Fruit fly (Drosophila melanogaster) whole organism, embryonic: ENCODE results near the gene loaf.

ENCODE experiments used
- Atf-2 ChIP-seq: fragments of 200-800 bp; sonication (Bioruptor generic); optimal IDR thresholded peaks from 2 replicates; lab custom pipeline; 2016; ENCODE audit warnings: missing biosample characterization, missing genetic modification characterization
- C15 ChIP-seq: fragments of 200-800 bp; sonication (Bioruptor generic); IDR thresholded peaks from 3 replicates; pipeline ENCODE4 v1.3.6; 2022; ENCODE audit warnings: missing biosample characterization, missing genetic modification characterization
- CG10462 ChIP-seq: fragments of 200-800 bp; sonication (Bioruptor generic); optimal IDR thresholded peaks from 2 replicates; lab custom pipeline; 2016; ENCODE audit warnings: missing biosample characterization, missing genetic modification characterization
- CG10959 ChIP-seq: fragments of 200-800 bp; sonication (Bioruptor generic); IDR thresholded peaks from 2 replicates; pipeline ENCODE4 v1.3.6; 2022; ENCODE audit warnings: missing biosample characterization, missing genetic modification characterization
- CG11456 ChIP-seq: fragments of 200-800 bp; sonication (Bioruptor generic); IDR thresholded peaks from 3 replicates; pipeline ENCODE4 v1.3.6; 2022; ENCODE audit warnings: missing biosample characterization, missing genetic modification characterization
- CG11560 ChIP-seq: fragments of 200-800 bp; sonication (Bioruptor generic); IDR thresholded peaks from 3 replicates; pipeline ENCODE4 v1.3.6; 2022; ENCODE audit warnings: missing biosample characterization, missing genetic modification characterization
- CG12071 ChIP-seq: fragments of 200-800 bp; sonication (Bioruptor generic); optimal IDR thresholded peaks from 3 replicates; lab custom pipeline; 2018; ENCODE audit warnings: missing biosample characterization, mild to moderate bottlenecking, missing genetic modification characterization
- CG14860 ChIP-seq: fragments of 200-800 bp; sonication (Bioruptor generic); IDR thresholded peaks from 3 replicates; pipeline ENCODE4 v1.3.6; 2022; ENCODE audit warnings: missing biosample characterization, missing genetic modification characterization; ENCODE audit not compliant: partially characterized antibody
- CG15269 ChIP-seq: fragments of 200-800 bp; sonication (Bioruptor generic); optimal IDR thresholded peaks from 2 replicates; lab custom pipeline; 2018; ENCODE audit warnings: missing biosample characterization, mild to moderate bottlenecking, missing genetic modification characterization, moderate library complexity
- CG15696 ChIP-seq: fragments of 200-800 bp; sonication (Bioruptor generic); optimal IDR thresholded peaks from 2 replicates; lab custom pipeline; 2019; ENCODE audit warnings: missing biosample characterization, mild to moderate bottlenecking, missing genetic modification characterization, moderate library complexity
- CG17385 ChIP-seq: fragments of 200-800 bp; sonication (Bioruptor generic); optimal IDR thresholded peaks from 3 replicates; lab custom pipeline; 2018; ENCODE audit warnings: missing biosample characterization, mild to moderate bottlenecking, missing genetic modification characterization
- CG1792 ChIP-seq: fragments of 200-800 bp; sonication (Bioruptor generic); optimal IDR thresholded peaks from 2 replicates; lab custom pipeline; 2016; ENCODE audit warnings: missing biosample characterization, missing genetic modification characterization
- CG2199 ChIP-seq: fragments of 200-800 bp; sonication (Bioruptor generic); IDR thresholded peaks from 3 replicates; pipeline ENCODE4 v1.3.6; 2022; ENCODE audit warnings: missing biosample characterization, missing genetic modification characterization
- CG2202 ChIP-seq: fragments of 200-800 bp; sonication (Bioruptor generic); optimal IDR thresholded peaks from 2 replicates; lab custom pipeline; 2018; ENCODE audit warnings: missing biosample characterization, mild to moderate bottlenecking, missing genetic modification characterization
- CG2889 ChIP-seq: fragments of 200-800 bp; sonication (Bioruptor generic); IDR thresholded peaks from 3 replicates; pipeline ENCODE4 v1.3.6; 2022; ENCODE audit warnings: missing biosample characterization, missing genetic modification characterization
- CG33557 ChIP-seq: fragments of 200-800 bp; sonication (Bioruptor generic); optimal IDR thresholded peaks from 2 replicates; lab custom pipeline; 2019; ENCODE audit warnings: missing biosample characterization, mild to moderate bottlenecking, missing genetic modification characterization, moderate library complexity
- CG4404 ChIP-seq: fragments of 200-800 bp; sonication (Bioruptor generic); IDR thresholded peaks from 2 replicates; pipeline ENCODE4 v1.3.6; 2022; ENCODE audit warnings: missing biosample characterization, missing genetic modification characterization
- CG4424 ChIP-seq: fragments of 200-800 bp; sonication (Bioruptor generic); optimal IDR thresholded peaks from 3 replicates; lab custom pipeline; 2016; ENCODE audit warnings: missing biosample characterization, missing genetic modification characterization
- CG6654 ChIP-seq: fragments of 200-800 bp; sonication (Bioruptor generic); optimal IDR thresholded peaks from 2 replicates; lab custom pipeline; 2017; ENCODE audit warnings: missing biosample characterization, mild to moderate bottlenecking, missing genetic modification characterization
- CG6854 ChIP-seq: fragments of 200-800 bp; sonication (Bioruptor generic); optimal IDR thresholded peaks from 3 replicates; lab custom pipeline; 2017; ENCODE audit warnings: missing biosample characterization, mild to moderate bottlenecking, missing genetic modification characterization
- CG7745 ChIP-seq: fragments of 200-800 bp; sonication (Bioruptor generic); optimal IDR thresholded peaks from 2 replicates; lab custom pipeline; 2018; ENCODE audit warnings: missing biosample characterization, mild to moderate bottlenecking, missing genetic modification characterization, moderate library complexity
- CG8089 ChIP-seq: fragments of 200-800 bp; sonication (Bioruptor generic); optimal IDR thresholded peaks from 3 replicates; lab custom pipeline; 2016; ENCODE audit warnings: missing biosample characterization, missing genetic modification characterization
- CG9437 ChIP-seq: fragments of 200-800 bp; sonication (Bioruptor generic); optimal IDR thresholded peaks from 2 replicates; lab custom pipeline; 2018; ENCODE audit warnings: missing biosample characterization, mild to moderate bottlenecking, missing genetic modification characterization
- CHES-1-like ChIP-seq: fragments of 200-800 bp; sonication (Bioruptor generic); optimal IDR thresholded peaks from 2 replicates; lab custom pipeline; 2016; ENCODE audit warnings: missing biosample characterization, missing genetic modification characterization
- Camta ChIP-seq: fragments of 200-800 bp; sonication (Bioruptor generic); optimal IDR thresholded peaks from 2 replicates; lab custom pipeline; 2016; ENCODE audit warnings: missing biosample characterization, missing genetic modification characterization
- CoRest ChIP-seq: fragments of 200-800 bp; sonication (Bioruptor generic); optimal IDR thresholded peaks from 3 replicates; lab custom pipeline; 2018; ENCODE audit warnings: missing biosample characterization, mild to moderate bottlenecking, missing genetic modification characterization, moderate library complexity
- HLH54F ChIP-seq: fragments of 200-800 bp; sonication (Bioruptor generic); optimal IDR thresholded peaks from 3 replicates; lab custom pipeline; 2016; ENCODE audit warnings: missing biosample characterization, missing genetic modification characterization
- Med ChIP-seq: fragments of 200-800 bp; sonication (Bioruptor generic); peaks from one replicate; lab custom pipeline; 2016; ENCODE audit warnings: missing biosample characterization, missing genetic modification characterization, mild to moderate bottlenecking, inconsistent platforms, moderate library complexity
- NFAT ChIP-seq: fragments of 200-800 bp; sonication (Bioruptor generic); IDR thresholded peaks from 2 replicates; pipeline ENCODE4 v1.3.6; 2022; ENCODE audit warnings: missing biosample characterization, missing genetic modification characterization
- Six4 ChIP-seq: fragments of 200-800 bp; sonication (Bioruptor generic); optimal IDR thresholded peaks from 2 replicates; lab custom pipeline; 2016; ENCODE audit warnings: missing biosample characterization, missing genetic modification characterization
- ash1 ChIP-seq: fragments of 200-800 bp; sonication (Bioruptor generic); optimal IDR thresholded peaks from 2 replicates; lab custom pipeline; 2018; ENCODE audit warnings: missing biosample characterization, mild to moderate bottlenecking, missing genetic modification characterization
- bigmax ChIP-seq: fragments of 200-800 bp; sonication (Bioruptor generic); optimal IDR thresholded peaks from 2 replicates; lab custom pipeline; 2018; ENCODE audit warnings: missing biosample characterization, mild to moderate bottlenecking, missing genetic modification characterization
- bowl ChIP-seq: fragments of 200-800 bp; sonication (Bioruptor generic); IDR thresholded peaks from 2 replicates; pipeline ENCODE4 v1.3.6; 2022; ENCODE audit warnings: missing biosample characterization, missing genetic modification characterization
- dan ChIP-seq: fragments of 200-800 bp; sonication (Bioruptor generic); IDR thresholded peaks from 2 replicates; pipeline ENCODE4 v1.3.6; 2022; ENCODE audit warnings: missing biosample characterization, missing genetic modification characterization
- gce ChIP-seq: fragments of 200-800 bp; sonication (Bioruptor generic); IDR thresholded peaks from 3 replicates; pipeline ENCODE4 v1.3.6; 2022; ENCODE audit warnings: missing biosample characterization, missing genetic modification characterization
- ind ChIP-seq: fragments of 200-800 bp; sonication (Bioruptor generic); optimal IDR thresholded peaks from 3 replicates; lab custom pipeline; 2016; ENCODE audit warnings: missing biosample characterization, missing genetic modification characterization
- ken ChIP-seq: fragments of 200-800 bp; sonication (Bioruptor generic); IDR thresholded peaks from 3 replicates; pipeline ENCODE4 v1.3.6; 2022; ENCODE audit warnings: missing biosample characterization, missing genetic modification characterization
- knrl ChIP-seq: fragments of 200-800 bp; sonication (Bioruptor generic); IDR thresholded peaks from 3 replicates; pipeline ENCODE4 v1.3.6; 2022; ENCODE audit warnings: missing biosample characterization, missing genetic modification characterization; ENCODE audit not compliant: partially characterized antibody
- lilli ChIP-seq: fragments of 200-800 bp; sonication (Bioruptor generic); optimal IDR thresholded peaks from 3 replicates; lab custom pipeline; 2016; ENCODE audit warnings: missing biosample characterization, missing genetic modification characterization
- onecut ChIP-seq: fragments of 200-800 bp; sonication (Bioruptor generic); IDR thresholded peaks from 2 replicates; pipeline ENCODE4 v1.3.6; 2022; ENCODE audit warnings: missing biosample characterization, missing genetic modification characterization
- pho ChIP-seq: fragments of 200-800 bp; sonication (Bioruptor generic); optimal IDR thresholded peaks from 2 replicates; lab custom pipeline; 2016; ENCODE audit warnings: missing biosample characterization, missing genetic modification characterization
- rib ChIP-seq: fragments of 200-800 bp; sonication (Bioruptor generic); IDR thresholded peaks from 2 replicates; pipeline ENCODE4 v1.3.6; 2022; ENCODE audit warnings: missing biosample characterization, missing genetic modification characterization
- ro ChIP-seq: fragments of 200-800 bp; sonication (Bioruptor generic); IDR thresholded peaks from 2 replicates; pipeline ENCODE4 v1.3.6; 2022; ENCODE audit warnings: missing biosample characterization, missing genetic modification characterization
- run ChIP-seq: fragments of 200-800 bp; sonication (Bioruptor generic); optimal IDR thresholded peaks from 3 replicates; lab custom pipeline; 2018; ENCODE audit warnings: missing biosample characterization, mild to moderate bottlenecking, missing genetic modification characterization
- schlank ChIP-seq: fragments of 200-800 bp; sonication (Bioruptor generic); optimal IDR thresholded peaks from 2 replicates; lab custom pipeline; 2018; ENCODE audit warnings: missing biosample characterization, mild to moderate bottlenecking, missing genetic modification characterization
- tio ChIP-seq: fragments of 200-800 bp; sonication (Bioruptor generic); optimal IDR thresholded peaks from 2 replicates; lab custom pipeline; 2017; ENCODE audit warnings: missing biosample characterization, missing genetic modification characterization, inconsistent platforms
- usp ChIP-seq: fragments of >200 bp; optimal IDR thresholded peaks from 2 replicates; lab custom pipeline; 2017; ENCODE audit warnings: missing biosample characterization, missing genetic modification characterization
- vnd ChIP-seq: fragments of 200-800 bp; sonication (Bioruptor generic); IDR thresholded peaks from 3 replicates; pipeline ENCODE4 v1.3.6; 2022; ENCODE audit warnings: missing biosample characterization, missing genetic modification characterization; ENCODE audit not compliant: partially characterized antibody
- wdn ChIP-seq: fragments of 200-800 bp; sonication (Bioruptor generic); IDR thresholded peaks from 2 replicates; pipeline ENCODE4 v1.3.6; 2022; ENCODE audit warnings: missing biosample characterization, missing genetic modification characterization
- zen2 ChIP-seq: fragments of 200-800 bp; sonication (Bioruptor generic); IDR thresholded peaks from 3 replicates; pipeline ENCODE4 v1.3.6; 2022; ENCODE audit warnings: missing biosample characterization, missing genetic modification characterization; ENCODE audit not compliant: partially characterized antibody
- zfh2 ChIP-seq: fragments of 200-800 bp; sonication (Bioruptor generic); optimal IDR thresholded peaks from 2 replicates; lab custom pipeline; 2016; ENCODE audit warnings: missing biosample characterization, missing genetic modification characterization

Gene loaf

DNA sequence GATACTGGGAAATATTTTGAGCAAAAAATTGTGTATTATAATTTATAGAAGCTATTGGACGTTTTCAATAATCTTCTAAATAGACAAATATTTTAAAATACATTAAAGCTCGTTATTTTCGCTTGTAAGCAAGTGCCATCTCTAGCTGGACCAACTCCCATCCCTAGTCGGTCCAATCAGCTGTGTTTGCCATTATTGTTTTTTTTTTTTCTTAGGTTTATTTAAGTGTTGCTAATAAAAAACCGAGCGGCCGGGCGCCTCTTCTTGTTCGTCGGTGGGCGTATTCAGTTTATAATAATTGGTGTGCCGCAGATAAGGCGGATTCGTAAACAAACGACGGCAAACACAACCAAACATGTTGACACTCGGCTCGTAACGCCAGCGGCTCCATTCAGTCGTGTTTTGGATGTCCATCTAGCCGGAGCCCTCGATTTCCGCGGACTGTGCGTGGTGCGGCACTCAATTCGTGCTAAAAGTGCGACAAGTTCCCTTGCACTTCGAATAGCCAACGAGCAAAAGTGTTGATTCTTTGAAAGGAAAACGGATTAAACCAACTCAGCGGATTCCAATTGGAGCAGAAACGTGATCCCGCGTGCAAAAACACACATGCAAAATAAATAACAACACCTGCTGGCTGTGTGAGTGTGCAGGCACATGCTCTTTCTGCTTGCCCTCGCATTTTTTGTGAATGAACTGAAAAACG is 82.0 kb downstream of the loaf start, which contains the start of gene Sugb (continued):
- TF ChIP-seq ken (GFP tag; lab: Robert Waterston, UW) (0 out of 3 replicates have a peak, but pooled peaks have one; percentile 20), ro (GFP tag; lab: Robert Waterston, UW) (no peak), CG2199 (no peak), CG4404 (GFP tag; lab: Robert Waterston, UW) (no peak), CG10462 (GFP tag; lab: Kevin White, UChicago) (no peak), bigmax (GFP tag; lab: Kevin White, UChicago) (peak; percentile 8), vnd (GFP tag; lab: Robert Waterston, UW) (no peak), ind (GFP tag; lab: Kevin White, UChicago) (peak; percentile 1), CG2889 (no peak), wdn (GFP tag; lab: Robert Waterston, UW) (no peak), CG33557 (peak; percentile 4), C15 (GFP tag; lab: Robert Waterston, UW) (no peak), Med (peak; percentile 92), CoRest (tag; lab: Kevin White, UChicago) (peak; percentile 64), NFAT (peak; percentile 77), bowl (GFP tag; lab: Robert Waterston, UW) (no peak), schlank (tag; lab: Kevin White, UChicago) (peak; percentile 33), Atf-2 (no peak), CG7745 (no peak), lilli (GFP tag; lab: Kevin White, UChicago) (peak; percentile 83), CG2202 (tag; lab: Kevin White, UChicago) (peak; percentile 9), CG14860 (GFP tag; lab: Robert Waterston, UW) (peak; percentile 56; the same call in 2 of the 3 replicates), Camta (peak; percentile 7), CG8089 (GFP tag; lab: Kevin White, UChicago) (peak; percentile 4), CG1792 (GFP tag; lab: Kevin White, UChicago) (peak; percentile 25), ash1 (GFP tag; lab: Kevin White, UChicago) (no peak), tio (no peak), Six4 (no peak), onecut (GFP tag; lab: Robert Waterston, UW) (peak; percentile 49), run (tag; lab: Kevin White, UChicago) (peak; percentile 26), gce (GFP tag; lab: Robert Waterston, UW) (no peak; the same call in 2 of the 3 replicates), CG6654 (no peak), CG15696 (tag; lab: Kevin White, UChicago) (peak; percentile 43), knrl (GFP tag; lab: Robert Waterston, UW) (peak; percentile 66; the same call in 1 of the 3 replicates), dan (no peak), CG4424 (GFP tag; lab: Kevin White, UChicago) (peak; percentile 15), CG12071 (peak; percentile 8), zen2 (GFP tag; lab: Robert Waterston, UW) (no peak; the same call in 2 of the 3 replicates), pho (peak; percentile 76), CG10959 (GFP tag; lab: Robert Waterston, UW) (no peak), CG15269 (tag; lab: Kevin White, UChicago) (peak; percentile 73), CG6854 (peak; percentile 66), rib (GFP tag; lab: Robert Waterston, UW) (peak; percentile 63), CG17385 (GFP tag; lab: Kevin White, UChicago) (peak; percentile 61), CHES-1-like (peak; percentile 69), CG11456 (GFP tag; lab: Robert Waterston, UW) (no peak), zfh2 (GFP tag; lab: Kevin White, UChicago) (peak; percentile 76), CG11560 (no peak), CG9437 (GFP tag; lab: Kevin White, UChicago) (peak; percentile 35), HLH54F (GFP tag; lab: Kevin White, UChicago) (peak; percentile 58), usp (no peak)
